Fruit fly (Drosophila melanogaster) whole organism, embryonic: Measurements from ENCODE around the gene BBIP1.

Source experiments
- CG13296 ChIP-seq: fragments of 200-800 bp; sonication (Bioruptor generic); optimal IDR thresholded peaks from 3 replicates; lab custom pipeline; 2018; ENCODE audit warnings: missing biosample characterization, mild to moderate bottlenecking, missing genetic modification characterization
- CG13424 ChIP-seq: fragments of 200-800 bp; sonication (Bioruptor generic); optimal IDR thresholded peaks from 2 replicates; lab custom pipeline; 2019; ENCODE audit warnings: missing biosample characterization, mild to moderate bottlenecking, missing genetic modification characterization, moderate library complexity
- CG14014 ChIP-seq: fragments of 200-800 bp; sonication (Bioruptor generic); IDR thresholded peaks from 2 replicates; pipeline ENCODE4 v1.3.6; 2022; ENCODE audit warnings: missing biosample characterization, missing genetic modification characterization
- CG14050 ChIP-seq: fragments of 200-800 bp; sonication (Bioruptor generic); IDR thresholded peaks from 3 replicates; pipeline ENCODE4 v1.3.6; 2022; ENCODE audit warnings: missing biosample characterization, missing genetic modification characterization
- CG16815 ChIP-seq: fragments of 200-800 bp; sonication (Bioruptor generic); optimal IDR thresholded peaks from 3 replicates; lab custom pipeline; 2017; ENCODE audit warnings: missing biosample characterization, mild to moderate bottlenecking, missing genetic modification characterization
- CG16863 ChIP-seq: fragments of 200-800 bp; sonication (Bioruptor generic); optimal IDR thresholded peaks from 3 replicates; lab custom pipeline; 2016; ENCODE audit warnings: missing biosample characterization, missing genetic modification characterization
- CG17829 ChIP-seq: fragments of 200-800 bp; optimal IDR thresholded peaks from 2 replicates; lab custom pipeline; 2019; ENCODE audit warnings: missing biosample characterization, mild to moderate bottlenecking, missing genetic modification characterization, moderate library complexity
- CG18476 ChIP-seq: fragments of 200-800 bp; sonication (Bioruptor generic); optimal IDR thresholded peaks from 2 replicates; lab custom pipeline; 2016; ENCODE audit warnings: missing biosample characterization, mild to moderate bottlenecking, missing genetic modification characterization
- CG2129 ChIP-seq: fragments of 200-800 bp; sonication (Bioruptor generic); IDR thresholded peaks from 2 replicates; pipeline ENCODE4 v1.3.6; 2022; ENCODE audit warnings: missing biosample characterization, missing genetic modification characterization; ENCODE audit not compliant: partially characterized antibody
- CG32532 ChIP-seq: fragments of 200-800 bp; sonication (Bioruptor generic); IDR thresholded peaks from 2 replicates; pipeline ENCODE4 v1.3.6; 2022; ENCODE audit warnings: missing biosample characterization, missing genetic modification characterization
- CG3995 ChIP-seq: fragments of 200-800 bp; sonication (Bioruptor generic); optimal IDR thresholded peaks from 3 replicates; lab custom pipeline; 2016; ENCODE audit warnings: missing biosample characterization, missing genetic modification characterization
- CG4730 ChIP-seq: fragments of 200-800 bp; sonication (Bioruptor generic); IDR thresholded peaks from 2 replicates; pipeline ENCODE4 v1.3.6; 2022; ENCODE audit warnings: missing biosample characterization, missing genetic modification characterization
- CG6791 ChIP-seq: fragments of 200-800 bp; sonication (Bioruptor generic); IDR thresholded peaks from 3 replicates; pipeline ENCODE4 v1.3.6; 2022; ENCODE audit warnings: missing biosample characterization, missing genetic modification characterization; ENCODE audit not compliant: partially characterized antibody
- CG7745 ChIP-seq: fragments of 200-800 bp; sonication (Bioruptor generic); optimal IDR thresholded peaks from 2 replicates; lab custom pipeline; 2018; ENCODE audit warnings: missing biosample characterization, mild to moderate bottlenecking, missing genetic modification characterization, moderate library complexity
- CG8281 ChIP-seq: fragments of 200-800 bp; sonication (Bioruptor generic); optimal IDR thresholded peaks from 2 replicates; lab custom pipeline; 2018; ENCODE audit warnings: missing biosample characterization, mild to moderate bottlenecking, missing genetic modification characterization, moderate library complexity
- CG9215 ChIP-seq: fragments of 200-800 bp; sonication (Bioruptor generic); IDR thresholded peaks from 2 replicates; pipeline ENCODE4 v1.3.6; 2022; ENCODE audit warnings: missing biosample characterization, missing genetic modification characterization
- CTCF ChIP-seq: fragments of 200-800 bp; sonication (Bioruptor generic); optimal IDR thresholded peaks from 2 replicates; lab custom pipeline; 2017; ENCODE audit warnings: missing biosample characterization, mild to moderate bottlenecking, missing genetic modification characterization, moderate library complexity
- Chrac-16 ChIP-seq: fragments of 200-800 bp; sonication (Bioruptor generic); optimal IDR thresholded peaks from 3 replicates; lab custom pipeline; 2016; ENCODE audit warnings: missing biosample characterization, missing genetic modification characterization
- Dad ChIP-seq: fragments of 200-800 bp; sonication (Bioruptor generic); optimal IDR thresholded peaks from 3 replicates; lab custom pipeline; 2016; ENCODE audit warnings: missing biosample characterization, missing genetic modification characterization
- E2f1 ChIP-seq: fragments of 200-800 bp; sonication (Bioruptor generic); IDR thresholded peaks from 2 replicates; pipeline ENCODE4 v1.3.6; 2022; ENCODE audit warnings: missing biosample characterization, missing genetic modification characterization
- Hmx ChIP-seq: fragments of 200-800 bp; sonication (Bioruptor generic); optimal IDR thresholded peaks from 2 replicates; lab custom pipeline; 2016; ENCODE audit warnings: missing biosample characterization, missing genetic modification characterization
- Hr39 ChIP-seq: fragments of >200 bp; optimal IDR thresholded peaks from 2 replicates; lab custom pipeline; 2017
- Med ChIP-seq: fragments of 200-800 bp; sonication (Bioruptor generic); peaks from one replicate; lab custom pipeline; 2016; ENCODE audit warnings: missing biosample characterization, missing genetic modification characterization, mild to moderate bottlenecking, inconsistent platforms, moderate library complexity
- NFAT ChIP-seq: fragments of 200-800 bp; sonication (Bioruptor generic); IDR thresholded peaks from 2 replicates; pipeline ENCODE4 v1.3.6; 2022; ENCODE audit warnings: missing biosample characterization, missing genetic modification characterization
- Nf-YA ChIP-seq: fragments of 200-800 bp; sonication (Bioruptor generic); IDR thresholded peaks from 2 replicates; pipeline ENCODE4 v1.3.6; 2022; ENCODE audit warnings: missing biosample characterization, missing genetic modification characterization
- Pdp1 ChIP-seq, 2 experiments: fragments of 200-800 bp; sonication (Bioruptor generic); optimal IDR thresholded peaks; 3 replicates each; lab custom pipeline; 2016; ENCODE audit warnings: missing biosample characterization in 2 of 2, missing genetic modification characterization in 2 of 2, mild to moderate bottlenecking in 1 of 2, moderate library complexity in 1 of 2
- Sin3A ChIP-seq: fragments of >200 bp; optimal IDR thresholded peaks from 2 replicates; lab custom pipeline; 2018
- Xrp1 ChIP-seq: fragments of 200-800 bp; sonication (Bioruptor generic); IDR thresholded peaks from 2 replicates; pipeline ENCODE4 v1.3.6; 2022; ENCODE audit warnings: missing biosample characterization, missing genetic modification characterization
- al ChIP-seq: fragments of 200-800 bp; sonication (Bioruptor generic); IDR thresholded peaks from 2 replicates; pipeline ENCODE4 v1.3.6; 2022; ENCODE audit warnings: missing biosample characterization, missing genetic modification characterization
- amos ChIP-seq: fragments of 200-800 bp; sonication (Bioruptor generic); IDR thresholded peaks from 2 replicates; pipeline ENCODE4 v1.3.6; 2022; ENCODE audit warnings: missing biosample characterization, missing genetic modification characterization; ENCODE audit not compliant: partially characterized antibody
- bbx ChIP-seq: fragments of 200-800 bp; sonication (Bioruptor generic); IDR thresholded peaks from 2 replicates; pipeline ENCODE4 v1.3.6; 2022; ENCODE audit warnings: missing biosample characterization, missing genetic modification characterization; ENCODE audit not compliant: partially characterized antibody
- bigmax ChIP-seq: fragments of 200-800 bp; sonication (Bioruptor generic); optimal IDR thresholded peaks from 2 replicates; lab custom pipeline; 2018; ENCODE audit warnings: missing biosample characterization, mild to moderate bottlenecking, missing genetic modification characterization
- cato ChIP-seq: fragments of 200-800 bp; sonication (Bioruptor generic); optimal IDR thresholded peaks from 2 replicates; lab custom pipeline; 2016; ENCODE audit warnings: missing biosample characterization, missing genetic modification characterization, borderline replicate concordance
- dimm ChIP-seq: fragments of 200-800 bp; sonication (Bioruptor generic); IDR thresholded peaks from 2 replicates; pipeline ENCODE4 v1.3.6; 2022; ENCODE audit warnings: missing biosample characterization, missing genetic modification characterization
- dmrt99B ChIP-seq: fragments of 200-800 bp; sonication (Bioruptor generic); optimal IDR thresholded peaks from 2 replicates; lab custom pipeline; 2018; ENCODE audit warnings: missing biosample characterization, mild to moderate bottlenecking, missing genetic modification characterization, moderate library complexity
- fd102C ChIP-seq: fragments of 200-800 bp; sonication (Bioruptor generic); optimal IDR thresholded peaks from 2 replicates; lab custom pipeline; 2018; ENCODE audit warnings: missing biosample characterization, mild to moderate bottlenecking, missing genetic modification characterization, moderate library complexity
- fd96Cb ChIP-seq: fragments of 200-800 bp; sonication (Bioruptor generic); optimal IDR thresholded peaks from 2 replicates; lab custom pipeline; 2018; ENCODE audit warnings: missing biosample characterization, mild to moderate bottlenecking, missing genetic modification characterization, moderate library complexity
- gcm ChIP-seq: fragments of 200-800 bp; sonication (Bioruptor generic); optimal IDR thresholded peaks from 2 replicates; lab custom pipeline; 2019; ENCODE audit warnings: missing biosample characterization, mild to moderate bottlenecking, missing genetic modification characterization, moderate library complexity
- grn ChIP-seq: fragments of 200-800 bp; sonication (Bioruptor generic); optimal IDR thresholded peaks from 3 replicates; lab custom pipeline; 2017; ENCODE audit warnings: missing biosample characterization, missing genetic modification characterization
- kah ChIP-seq: fragments of 200-800 bp; sonication (Bioruptor generic); optimal IDR thresholded peaks from 2 replicates; lab custom pipeline; 2018; ENCODE audit warnings: missing biosample characterization, mild to moderate bottlenecking, missing genetic modification characterization
- maf-S ChIP-seq: fragments of 200-800 bp; sonication (Bioruptor generic); optimal IDR thresholded peaks from 2 replicates; lab custom pipeline; 2016; ENCODE audit warnings: missing biosample characterization, missing genetic modification characterization
- pho ChIP-seq: fragments of 200-800 bp; sonication (Bioruptor generic); optimal IDR thresholded peaks from 2 replicates; lab custom pipeline; 2016; ENCODE audit warnings: missing biosample characterization, missing genetic modification characterization
- row ChIP-seq: fragments of 200-800 bp; sonication (Bioruptor generic); IDR thresholded peaks from 3 replicates; pipeline ENCODE4 v1.3.6; 2022; ENCODE audit warnings: missing biosample characterization, missing genetic modification characterization
- sens-2 ChIP-seq: fragments of 200-800 bp; sonication (Bioruptor generic); IDR thresholded peaks from 2 replicates; pipeline ENCODE4 v1.3.6; 2022; ENCODE audit warnings: missing biosample characterization, missing genetic modification characterization
- tio ChIP-seq: fragments of 200-800 bp; sonication (Bioruptor generic); optimal IDR thresholded peaks from 2 replicates; lab custom pipeline; 2017; ENCODE audit warnings: missing biosample characterization, missing genetic modification characterization, inconsistent platforms
- trh ChIP-seq: fragments of 200-800 bp; sonication (Bioruptor generic); optimal IDR thresholded peaks from 2 replicates; lab custom pipeline; 2016; ENCODE audit warnings: missing biosample characterization, missing genetic modification characterization
- vnd ChIP-seq: fragments of 200-800 bp; sonication (Bioruptor generic); IDR thresholded peaks from 3 replicates; pipeline ENCODE4 v1.3.6; 2022; ENCODE audit warnings: missing biosample characterization, missing genetic modification characterization; ENCODE audit not compliant: partially characterized antibody
- wdn ChIP-seq: fragments of 200-800 bp; sonication (Bioruptor generic); IDR thresholded peaks from 2 replicates; pipeline ENCODE4 v1.3.6; 2022; ENCODE audit warnings: missing biosample characterization, missing genetic modification characterization
- wor ChIP-seq: fragments of 200-800 bp; sonication (Bioruptor generic); IDR thresholded peaks from 2 replicates; pipeline ENCODE4 v1.3.6; 2022; ENCODE audit warnings: missing biosample characterization, missing genetic modification characterization
- z ChIP-seq: fragments of 200-800 bp; sonication (Bioruptor generic); IDR thresholded peaks from 3 replicates; pipeline ENCODE4 v1.3.6; 2022; ENCODE audit warnings: missing biosample characterization, missing genetic modification characterization
- zen ChIP-seq: fragments of 200-800 bp; sonication (Bioruptor generic); optimal IDR thresholded peaks from 3 replicates; lab custom pipeline; 2018; ENCODE audit warnings: missing biosample characterization, mild to moderate bottlenecking, missing genetic modification characterization, moderate library complexity

BBIP1 gene

DNA sequence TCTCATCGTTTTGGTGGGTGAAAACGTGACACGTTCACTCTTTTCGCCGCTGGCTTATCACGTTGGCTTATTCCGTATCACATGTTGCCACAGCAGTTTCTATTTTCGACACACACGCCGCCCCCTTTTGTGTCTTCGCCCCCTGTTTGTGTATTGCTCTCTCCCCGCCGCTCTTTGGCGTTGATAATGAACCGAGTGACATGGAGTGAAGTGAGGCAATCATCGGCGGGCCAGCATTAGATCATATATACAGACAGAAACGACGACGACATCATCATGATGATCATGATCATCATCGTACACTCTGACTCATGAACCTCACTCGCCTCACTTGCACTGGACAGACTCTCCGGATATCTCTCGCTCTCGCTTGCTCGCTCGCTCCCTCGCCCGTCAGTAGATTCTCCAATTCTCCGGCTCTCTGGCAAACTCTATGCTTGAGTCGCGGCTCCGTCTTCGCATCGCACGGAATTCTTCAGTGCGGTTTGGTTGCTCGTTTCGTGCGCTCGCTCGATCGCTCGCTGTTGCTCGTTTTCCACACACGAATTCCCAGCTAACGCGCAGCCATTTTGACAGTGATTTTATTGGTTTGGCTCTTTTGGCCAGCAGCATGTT, 32.3 kb downstream of the BBIP1 start (continued):
- TF ChIP-seq bigmax (GFP tag; lab: Kevin White, UChicago) (no peak), wor (GFP tag; lab: Robert Waterston, UW) (no peak), fd96Cb (no peak), CG16815 (GFP tag; lab: Kevin White, UChicago) (no peak), kah (peak; percentile 38), cato (no peak), pho (GFP tag; lab: Kevin White, UChicago) (no peak), Hr39 (lab: Kevin White, UChicago) (no peak), Xrp1 (GFP tag; lab: Robert Waterston, UW) (peak; percentile 4; the same call in 1 of the 2 replicates), vnd (no peak), CG4730 (GFP tag; lab: Robert Waterston, UW) (no peak), E2f1 (GFP tag; lab: Robert Waterston, UW) (no peak; the same call in 1 of the 2 replicates), CG6791 (GFP tag; lab: Robert Waterston, UW) (0 out of 3 replicates have a peak, but pooled peaks have one; percentile 29), CG32532 (GFP tag; lab: Robert Waterston, UW) (peak; percentile 50; the same call in 1 of the 2 replicates), CTCF (GFP tag; lab: Kevin White, UChicago) (no peak), grn (peak; percentile 18), Med (GFP tag; lab: Kevin White, UChicago) (peak; percentile 30), zen (tag; lab: Kevin White, UChicago) (no peak), CG13296 (GFP tag; lab: Kevin White, UChicago) (no peak), Pdp1 (GFP tag; optimal IDR thresholded peaks at IDR 0.05; lab: Kevin White, UChicago) (peak in 1 of 2 experiments; percentile 90), al (no peak), wdn (GFP tag; lab: Robert Waterston, UW) (no peak), CG7745 (tag; lab: Kevin White, UChicago) (no peak), Sin3A (no peak), maf-S (no peak), CG18476 (GFP tag; lab: Kevin White, UChicago) (no peak), CG3995 (GFP tag; lab: Kevin White, UChicago) (peak; percentile 80), CG2129 (no peak), CG8281 (tag; lab: Kevin White, UChicago) (no peak), row (no peak; the same call in 2 of the 3 replicates), CG14014 (peak; percentile 9; the same call in 1 of the 2 replicates), dimm (no peak), NFAT (peak; percentile 12; the same call in 1 of the 2 replicates), z (GFP tag; lab: Robert Waterston, UW) (peak; percentile 87), CG13424 (tag; lab: Kevin White, UChicago) (no peak), CG17829 (no peak), fd102C (GFP tag; lab: Kevin White, UChicago) (no peak), Chrac-16 (GFP tag; lab: Kevin White, UChicago) (no peak), amos (no peak; the same call in 1 of the 2 replicates), Nf-YA (GFP tag; lab: Robert Waterston, UW) (no peak), CG9215 (no peak), bbx (GFP tag; lab: Robert Waterston, UW) (no peak), sens-2 (GFP tag; lab: Robert Waterston, UW) (0 out of 2 replicates have a peak, but pooled peaks have one; percentile 38), trh (GFP tag; lab: Kevin White, UChicago) (no peak), Dad (no peak), tio (GFP tag; lab: Kevin White, UChicago) (no peak), gcm (GFP tag; lab: Kevin White, UChicago) (peak; percentile 12), CG16863 (GFP tag; lab: Kevin White, UChicago) (peak; percentile 8), dmrt99B (tag; lab: Kevin White, UChicago) (no peak), Hmx (GFP tag; lab: Kevin White, UChicago) (no peak), CG14050 (no peak)
